Fruit fly (Drosophila melanogaster) whole organism, embryonic: ENCODE measurements around the gene Cpr73D.
A peak's percentile ranks its signal among the peaks of the same experiment; 100 is the strongest.

Source experiments
- Abd-B ChIP-seq: fragments of 200-800 bp; sonication (Bioruptor generic); optimal IDR thresholded peaks from 2 replicates; lab custom pipeline; 2018; ENCODE audit warnings: missing biosample characterization, mild to moderate bottlenecking, missing genetic modification characterization, moderate library complexity
- B-H2 ChIP-seq: fragments of 200-800 bp; sonication (Bioruptor generic); optimal IDR thresholded peaks from 2 replicates; lab custom pipeline; 2018; ENCODE audit warnings: missing biosample characterization, mild to moderate bottlenecking, missing genetic modification characterization
- BtbVII ChIP-seq: fragments of 200-800 bp; sonication (Bioruptor generic); optimal IDR thresholded peaks from 3 replicates; lab custom pipeline; 2017; ENCODE audit warnings: missing biosample characterization, mild to moderate bottlenecking, missing genetic modification characterization
- CG10565 ChIP-seq: fragments of 200-800 bp; sonication (Bioruptor generic); optimal IDR thresholded peaks from 3 replicates; lab custom pipeline; 2016; ENCODE audit warnings: missing biosample characterization, mild to moderate bottlenecking, missing genetic modification characterization
- CG11560 ChIP-seq: fragments of 200-800 bp; sonication (Bioruptor generic); IDR thresholded peaks from 3 replicates; pipeline ENCODE4 v1.3.6; 2022; ENCODE audit warnings: missing biosample characterization, missing genetic modification characterization
- CG13624 ChIP-seq: fragments of 200-800 bp; sonication (Bioruptor generic); optimal IDR thresholded peaks from 2 replicates; lab custom pipeline; 2016; ENCODE audit warnings: missing biosample characterization, missing genetic modification characterization
- CG1603 ChIP-seq: fragments of 200-800 bp; sonication (Bioruptor generic); optimal IDR thresholded peaks from 2 replicates; lab custom pipeline; 2019; ENCODE audit warnings: missing biosample characterization, mild to moderate bottlenecking, missing genetic modification characterization, moderate library complexity
- CG18476 ChIP-seq: fragments of 200-800 bp; sonication (Bioruptor generic); optimal IDR thresholded peaks from 2 replicates; lab custom pipeline; 2016; ENCODE audit warnings: missing biosample characterization, mild to moderate bottlenecking, missing genetic modification characterization
- CG33557 ChIP-seq: fragments of 200-800 bp; sonication (Bioruptor generic); optimal IDR thresholded peaks from 2 replicates; lab custom pipeline; 2019; ENCODE audit warnings: missing biosample characterization, mild to moderate bottlenecking, missing genetic modification characterization, moderate library complexity
- CG34376 ChIP-seq: fragments of 200-800 bp; sonication (Bioruptor generic); optimal IDR thresholded peaks from 2 replicates; lab custom pipeline; 2018; ENCODE audit warnings: missing biosample characterization, mild to moderate bottlenecking, missing genetic modification characterization
- CG6254 ChIP-seq: fragments of 200-800 bp; sonication (Bioruptor generic); optimal IDR thresholded peaks from 3 replicates; lab custom pipeline; 2017; ENCODE audit warnings: mild to moderate bottlenecking, missing biosample characterization, missing genetic modification reagents, missing genetic modification characterization
- CG7786 ChIP-seq: fragments of 200-800 bp; sonication (Bioruptor generic); optimal IDR thresholded peaks from 2 replicates; lab custom pipeline; 2016; ENCODE audit warnings: missing biosample characterization, missing genetic modification characterization
- CG7928 ChIP-seq: fragments of 200-800 bp; sonication (Bioruptor generic); optimal IDR thresholded peaks from 2 replicates; lab custom pipeline; 2017; ENCODE audit warnings: missing biosample characterization, mild to moderate bottlenecking, missing genetic modification characterization
- CG7987 ChIP-seq: fragments of 200-800 bp; sonication (Bioruptor generic); optimal IDR thresholded peaks from 2 replicates; lab custom pipeline; 2018; ENCODE audit warnings: missing biosample characterization, mild to moderate bottlenecking, missing genetic modification characterization, moderate library complexity
- CTCF ChIP-seq: fragments of 200-800 bp; sonication (Bioruptor generic); optimal IDR thresholded peaks from 2 replicates; lab custom pipeline; 2017; ENCODE audit warnings: missing biosample characterization, mild to moderate bottlenecking, missing genetic modification characterization, moderate library complexity
- Dip3 ChIP-seq: fragments of 200-800 bp; sonication (Bioruptor generic); optimal IDR thresholded peaks from 3 replicates; lab custom pipeline; 2016; ENCODE audit warnings: missing biosample characterization, missing genetic modification characterization
- E2f2 ChIP-seq: fragments of 200-800 bp; sonication (Bioruptor generic); IDR thresholded peaks from 2 replicates; pipeline ENCODE4 v1.3.6; 2022; ENCODE audit warnings: missing biosample characterization, missing genetic modification characterization
- GATAe ChIP-seq: fragments of 200-800 bp; sonication (Bioruptor generic); conservative IDR thresholded peaks from 2 replicates; pipeline ENCODE4 v1.3.6; 2022; ENCODE audit warnings: missing biosample characterization, missing genetic modification characterization
- Hr39 ChIP-seq: fragments of >200 bp; optimal IDR thresholded peaks from 2 replicates; lab custom pipeline; 2017
- Hr78 ChIP-seq, 2 experiments: fragments of 200-800 bp in 1 of 2; fragments of >200 bp in 1 of 2; sonication (Bioruptor generic) in 1 of 2; optimal IDR thresholded peaks; 2 replicates each; lab custom pipeline; 2017 to 2019; ENCODE audit warnings: missing biosample characterization in 2 of 2, missing genetic modification characterization in 2 of 2, mild to moderate bottlenecking in 1 of 2, moderate library complexity in 1 of 2
- Mes4 ChIP-seq: fragments of 200-800 bp; sonication (Bioruptor generic); optimal IDR thresholded peaks from 2 replicates; lab custom pipeline; 2016; ENCODE audit warnings: missing biosample characterization, missing genetic modification characterization
- Sry-δ ChIP-seq: fragments of 200-800 bp; sonication (Bioruptor generic); optimal IDR thresholded peaks from 2 replicates; lab custom pipeline; 2016; ENCODE audit warnings: missing biosample characterization, missing genetic modification characterization
- Xbp1 ChIP-seq: fragments of 200-800 bp; sonication (Bioruptor generic); optimal IDR thresholded peaks from 3 replicates; lab custom pipeline; 2016; ENCODE audit warnings: missing biosample characterization, mild to moderate bottlenecking, missing genetic modification characterization
- al ChIP-seq: fragments of 200-800 bp; sonication (Bioruptor generic); IDR thresholded peaks from 2 replicates; pipeline ENCODE4 v1.3.6; 2022; ENCODE audit warnings: missing biosample characterization, missing genetic modification characterization
- bab2 ChIP-seq: fragments of 200-800 bp; sonication (Bioruptor generic); optimal IDR thresholded peaks from 2 replicates; lab custom pipeline; 2016; ENCODE audit warnings: missing biosample characterization, missing genetic modification characterization
- caup ChIP-seq: fragments of 200-800 bp; sonication (Bioruptor generic); optimal IDR thresholded peaks from 3 replicates; lab custom pipeline; 2017; ENCODE audit warnings: missing biosample characterization, mild to moderate bottlenecking, missing genetic modification characterization, moderate library complexity; ENCODE audit not compliant: severe bottlenecking
- cwo ChIP-seq: fragments of 200-800 bp; sonication (Bioruptor generic); optimal IDR thresholded peaks from 3 replicates; lab custom pipeline; 2017; ENCODE audit warnings: missing biosample characterization, missing genetic modification characterization, mild to moderate bottlenecking, moderate library complexity, missing genetic modification reagents
- disco-r ChIP-seq: fragments of 200-800 bp; sonication (Bioruptor generic); optimal IDR thresholded peaks from 2 replicates; lab custom pipeline; 2016; ENCODE audit warnings: missing biosample characterization, missing genetic modification characterization
- exex ChIP-seq: fragments of 200-800 bp; sonication (Bioruptor generic); optimal IDR thresholded peaks from 4 replicates; lab custom pipeline; 2018; ENCODE audit warnings: missing biosample characterization, mild to moderate bottlenecking, missing genetic modification characterization, moderate library complexity
- ftz-f1 ChIP-seq: fragments of 200-800 bp; sonication (Bioruptor generic); optimal IDR thresholded peaks from 2 replicates; lab custom pipeline; 2016; ENCODE audit warnings: missing biosample characterization, missing genetic modification characterization
- grn ChIP-seq: fragments of 200-800 bp; sonication (Bioruptor generic); optimal IDR thresholded peaks from 3 replicates; lab custom pipeline; 2017; ENCODE audit warnings: missing biosample characterization, missing genetic modification characterization
- gro ChIP-seq: fragments of 200-800 bp; sonication (Bioruptor generic); optimal IDR thresholded peaks from 2 replicates; lab custom pipeline; 2016; ENCODE audit warnings: missing biosample characterization, missing genetic modification characterization
- gsb-n ChIP-seq: fragments of 200-800 bp; sonication (Bioruptor generic); optimal IDR thresholded peaks from 3 replicates; lab custom pipeline; 2018; ENCODE audit warnings: missing biosample characterization, mild to moderate bottlenecking, missing genetic modification characterization
- kay ChIP-seq: fragments of 200-800 bp; sonication (Bioruptor generic); optimal IDR thresholded peaks from 2 replicates; lab custom pipeline; 2016; ENCODE audit warnings: missing biosample characterization, missing genetic modification characterization
- maf-S ChIP-seq: fragments of 200-800 bp; sonication (Bioruptor generic); optimal IDR thresholded peaks from 2 replicates; lab custom pipeline; 2016; ENCODE audit warnings: missing biosample characterization, missing genetic modification characterization
- mirr ChIP-seq: fragments of 200-800 bp; sonication (Bioruptor generic); optimal IDR thresholded peaks from 3 replicates; lab custom pipeline; 2018; ENCODE audit warnings: missing biosample characterization, mild to moderate bottlenecking, missing genetic modification characterization
- pfk ChIP-seq: fragments of 200-800 bp; sonication (Bioruptor generic); optimal IDR thresholded peaks from 2 replicates; lab custom pipeline; 2018; ENCODE audit warnings: missing biosample characterization, mild to moderate bottlenecking, missing genetic modification characterization, moderate library complexity
- sim ChIP-seq: fragments of 200-800 bp; sonication (Bioruptor generic); IDR thresholded peaks from 2 replicates; pipeline ENCODE4 v1.3.6; 2022; ENCODE audit warnings: missing biosample characterization, missing genetic modification characterization
- slbo ChIP-seq: fragments of 200-800 bp; sonication (Bioruptor generic); IDR thresholded peaks from 2 replicates; pipeline ENCODE4 v1.3.6; 2022; ENCODE audit warnings: missing biosample characterization, missing genetic modification characterization
- sug ChIP-seq: fragments of 200-800 bp; optimal IDR thresholded peaks from 2 replicates; lab custom pipeline; 2019; ENCODE audit warnings: missing biosample characterization, mild to moderate bottlenecking, missing genetic modification characterization, moderate library complexity
- tll ChIP-seq, 2 experiments: fragments of 200-800 bp in 1 of 2; fragments of >200 bp in 1 of 2; sonication (Bioruptor generic) in 1 of 2; optimal IDR thresholded peaks; 2 replicates each; lab custom pipeline; 2017 to 2019; ENCODE audit warnings: missing biosample characterization in 2 of 2, missing genetic modification characterization in 2 of 2, mild to moderate bottlenecking in 1 of 2, moderate library complexity in 1 of 2

Gene Cpr73D

DNA sequence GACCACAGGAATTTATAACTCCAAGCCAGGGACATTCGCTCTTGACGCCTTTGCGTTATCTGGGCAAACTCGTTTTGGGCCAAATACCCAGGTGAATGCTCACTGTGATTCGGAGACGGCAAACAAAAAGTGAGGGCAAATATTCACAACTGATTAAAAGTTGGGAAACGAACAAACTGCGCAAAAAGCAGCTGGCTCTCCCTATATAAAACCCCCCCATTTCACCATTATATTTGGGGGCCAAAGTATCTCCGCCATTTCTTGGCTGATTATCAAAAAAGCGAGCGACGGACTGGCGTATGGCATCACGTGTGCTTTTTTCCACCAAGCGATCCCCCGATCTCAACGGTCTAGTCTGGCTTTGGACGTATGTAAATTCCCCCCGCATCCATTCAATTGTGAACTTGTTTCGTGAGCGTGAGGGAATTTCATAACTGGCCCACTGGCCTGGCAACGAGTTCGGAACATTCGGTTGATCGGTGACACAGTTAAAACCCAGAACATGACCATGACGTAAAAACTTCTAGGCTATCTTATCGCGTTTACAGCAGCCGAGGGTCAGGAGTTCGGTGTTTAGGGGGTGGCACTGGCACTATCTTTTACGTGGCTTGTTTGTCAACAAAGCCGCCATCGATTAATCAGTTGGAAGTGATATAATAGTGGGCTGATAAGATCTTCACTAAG lies 1.1 kb upstream of the Cpr73D start (continued):
- TF ChIP-seq BtbVII (GFP tag; lab: Kevin White, UChicago) (peak; percentile 45), exex (tag; lab: Kevin White, UChicago) (peak; percentile 54), sug (tag; lab: Kevin White, UChicago) (peak; percentile 91), bab2 (GFP tag; lab: Kevin White, UChicago) (no peak), maf-S (no peak), CG11560 (no peak), E2f2 (GFP tag; lab: Robert Waterston, UW) (no peak), CG7786 (GFP tag; lab: Kevin White, UChicago) (no peak), slbo (GFP tag; lab: Robert Waterston, UW) (0 out of 2 replicates have a peak, but pooled peaks have one; percentile 5), grn (GFP tag; lab: Kevin White, UChicago) (peak; percentile 97), CG6254 (GFP tag; lab: Kevin White, UChicago) (no peak), disco-r (GFP tag; lab: Kevin White, UChicago) (no peak), gsb-n (tag; lab: Kevin White, UChicago) (no peak), CG1603 (tag; lab: Kevin White, UChicago) (no peak), kay (GFP tag; lab: Kevin White, UChicago) (no peak), gro (GFP tag; lab: Kevin White, UChicago) (peak; percentile 45), CG10565 (GFP tag; lab: Kevin White, UChicago) (no peak), Xbp1 (GFP tag; lab: Kevin White, UChicago) (no peak), ftz-f1 (peak; percentile 81), GATAe (GFP tag; lab: Robert Waterston, UW) (peak; percentile 52; the same call in 1 of the 2 replicates), CG13624 (GFP tag; lab: Kevin White, UChicago) (peak; percentile 37), cwo (GFP tag; lab: Kevin White, UChicago) (peak; percentile 99), CG33557 (GFP tag; lab: Kevin White, UChicago) (no peak), CG7987 (GFP tag; lab: Kevin White, UChicago) (peak; percentile 63), Dip3 (GFP tag; lab: Kevin White, UChicago) (no peak), B-H2 (no peak), caup (GFP tag; lab: Kevin White, UChicago) (peak; percentile 4), pfk (GFP tag; lab: Kevin White, UChicago) (no peak), CG7928 (GFP tag; lab: Kevin White, UChicago) (no peak), CG18476 (GFP tag; lab: Kevin White, UChicago) (no peak), Hr39 (no peak), sim (no peak), Abd-B (no peak), CG34376 (GFP tag; lab: Kevin White, UChicago) (peak; percentile 72), Hr78 (GFP tag; optimal IDR thresholded peaks at IDR 0.05; lab: Kevin White, UChicago) (peak in 1 of 2 experiments; percentile 92), CTCF (GFP tag; lab: Kevin White, UChicago) (no peak), Sry-δ (GFP tag; lab: Kevin White, UChicago) (no peak), al (no peak), mirr (GFP tag; lab: Kevin White, UChicago) (peak; percentile 66), tll (GFP tag; optimal IDR thresholded peaks at IDR 0.05; lab: Kevin White, UChicago) (no peak), Mes4 (no peak)
